Fruit fly (Drosophila melanogaster) whole organism, embryonic: ENCODE data around the gene JMJD4.
A peak's percentile ranks its signal among the peaks of the same experiment; 100 is the strongest.

Experiments
- CG10147 ChIP-seq: fragments of 200-800 bp; sonication (Bioruptor generic); optimal IDR thresholded peaks from 2 replicates; lab custom pipeline; 2019; ENCODE audit warnings: missing biosample characterization, mild to moderate bottlenecking, missing genetic modification characterization, moderate library complexity
- CG10267 ChIP-seq: fragments of 200-800 bp; sonication (Bioruptor generic); optimal IDR thresholded peaks from 2 replicates; lab custom pipeline; 2018; ENCODE audit warnings: missing biosample characterization, mild to moderate bottlenecking, missing genetic modification characterization, moderate library complexity
- CG10565 ChIP-seq: fragments of 200-800 bp; sonication (Bioruptor generic); optimal IDR thresholded peaks from 3 replicates; lab custom pipeline; 2016; ENCODE audit warnings: missing biosample characterization, mild to moderate bottlenecking, missing genetic modification characterization
- CG11456 ChIP-seq: fragments of 200-800 bp; sonication (Bioruptor generic); IDR thresholded peaks from 3 replicates; pipeline ENCODE4 v1.3.6; 2022; ENCODE audit warnings: missing biosample characterization, missing genetic modification characterization
- CG11504 ChIP-seq: fragments of 200-800 bp; sonication (Bioruptor generic); optimal IDR thresholded peaks from 3 replicates; lab custom pipeline; 2019; ENCODE audit warnings: missing biosample characterization, mild to moderate bottlenecking, missing genetic modification characterization, moderate library complexity
- CG12299 ChIP-seq: fragments of 200-800 bp; sonication (Bioruptor generic); optimal IDR thresholded peaks from 2 replicates; lab custom pipeline; 2018; ENCODE audit warnings: missing biosample characterization, mild to moderate bottlenecking, missing genetic modification characterization
- CG12659 ChIP-seq: fragments of 200-800 bp; sonication (Bioruptor generic); optimal IDR thresholded peaks from 3 replicates; lab custom pipeline; 2017; ENCODE audit warnings: mild to moderate bottlenecking, missing biosample characterization, missing genetic modification reagents, missing genetic modification characterization
- CG12942 ChIP-seq: fragments of 200-800 bp; sonication (Bioruptor generic); optimal IDR thresholded peaks from 3 replicates; lab custom pipeline; 2016; ENCODE audit warnings: missing biosample characterization, missing genetic modification characterization
- CG15514 ChIP-seq: fragments of 200-800 bp; sonication (Bioruptor generic); optimal IDR thresholded peaks from 3 replicates; lab custom pipeline; 2017; ENCODE audit warnings: missing biosample characterization, missing genetic modification characterization, mild to moderate bottlenecking, moderate library complexity, missing genetic modification reagents
- CG18476 ChIP-seq: fragments of 200-800 bp; sonication (Bioruptor generic); optimal IDR thresholded peaks from 2 replicates; lab custom pipeline; 2016; ENCODE audit warnings: missing biosample characterization, mild to moderate bottlenecking, missing genetic modification characterization
- CG18599 ChIP-seq: fragments of 200-800 bp; sonication (Bioruptor generic); optimal IDR thresholded peaks from 3 replicates; lab custom pipeline; 2017; ENCODE audit warnings: missing biosample characterization, missing genetic modification characterization, mild to moderate bottlenecking, moderate library complexity, missing genetic modification reagents
- CG2120 ChIP-seq: fragments of 200-800 bp; sonication (Bioruptor generic); optimal IDR thresholded peaks from 3 replicates; lab custom pipeline; 2016; ENCODE audit warnings: missing biosample characterization, missing genetic modification characterization
- CG2889 ChIP-seq: fragments of 200-800 bp; sonication (Bioruptor generic); IDR thresholded peaks from 3 replicates; pipeline ENCODE4 v1.3.6; 2022; ENCODE audit warnings: missing biosample characterization, missing genetic modification characterization
- CG30403 ChIP-seq: fragments of 200-800 bp; sonication (Bioruptor generic); optimal IDR thresholded peaks from 3 replicates; lab custom pipeline; 2016; ENCODE audit warnings: missing biosample characterization, missing genetic modification characterization
- CG3163 ChIP-seq: fragments of 200-800 bp; sonication (Bioruptor generic); optimal IDR thresholded peaks from 3 replicates; lab custom pipeline; 2016; ENCODE audit warnings: missing biosample characterization, missing genetic modification characterization
- CG32532 ChIP-seq: fragments of 200-800 bp; sonication (Bioruptor generic); IDR thresholded peaks from 2 replicates; pipeline ENCODE4 v1.3.6; 2022; ENCODE audit warnings: missing biosample characterization, missing genetic modification characterization
- CG4424 ChIP-seq: fragments of 200-800 bp; sonication (Bioruptor generic); optimal IDR thresholded peaks from 3 replicates; lab custom pipeline; 2016; ENCODE audit warnings: missing biosample characterization, missing genetic modification characterization
- CG5245 ChIP-seq: fragments of 200-800 bp; sonication (Bioruptor generic); optimal IDR thresholded peaks from 3 replicates; lab custom pipeline; 2016; ENCODE audit warnings: missing biosample characterization, missing genetic modification characterization
- CG7839 ChIP-seq: fragments of 200-800 bp; sonication (Bioruptor generic); optimal IDR thresholded peaks from 3 replicates; lab custom pipeline; 2018; ENCODE audit warnings: missing biosample characterization, mild to moderate bottlenecking, missing genetic modification characterization, moderate library complexity
- CG8290 ChIP-seq, 3 experiments: fragments of 200-800 bp; sonication (Bioruptor generic); optimal IDR thresholded peaks; 2 replicates each; lab custom pipeline; 2016 to 2019; ENCODE audit warnings: missing biosample characterization in 3 of 3, missing genetic modification characterization in 3 of 3, mild to moderate bottlenecking in 2 of 3, moderate library complexity in 1 of 3
- Chrac-16 ChIP-seq: fragments of 200-800 bp; sonication (Bioruptor generic); optimal IDR thresholded peaks from 3 replicates; lab custom pipeline; 2016; ENCODE audit warnings: missing biosample characterization, missing genetic modification characterization
- CoRest ChIP-seq: fragments of 200-800 bp; sonication (Bioruptor generic); optimal IDR thresholded peaks from 3 replicates; lab custom pipeline; 2018; ENCODE audit warnings: missing biosample characterization, mild to moderate bottlenecking, missing genetic modification characterization, moderate library complexity
- D19B ChIP-seq: fragments of 200-800 bp; sonication (Bioruptor generic); optimal IDR thresholded peaks from 2 replicates; lab custom pipeline; 2017; ENCODE audit warnings: missing biosample characterization, mild to moderate bottlenecking, missing genetic modification characterization
- Elba2 ChIP-seq: fragments of 200-800 bp; sonication (Bioruptor generic); optimal IDR thresholded peaks from 3 replicates; lab custom pipeline; 2016; ENCODE audit warnings: missing biosample characterization, missing genetic modification characterization
- GATAe ChIP-seq: fragments of 200-800 bp; sonication (Bioruptor generic); conservative IDR thresholded peaks from 2 replicates; pipeline ENCODE4 v1.3.6; 2022; ENCODE audit warnings: missing biosample characterization, missing genetic modification characterization
- H15 ChIP-seq: fragments of 200-800 bp; sonication (Bioruptor generic); IDR thresholded peaks from 3 replicates; pipeline ENCODE4 v1.3.6; 2022; ENCODE audit warnings: missing biosample characterization, missing genetic modification characterization
- Med ChIP-seq: fragments of 200-800 bp; sonication (Bioruptor generic); peaks from one replicate; lab custom pipeline; 2016; ENCODE audit warnings: missing biosample characterization, missing genetic modification characterization, mild to moderate bottlenecking, inconsistent platforms, moderate library complexity
- NFAT ChIP-seq: fragments of 200-800 bp; sonication (Bioruptor generic); IDR thresholded peaks from 2 replicates; pipeline ENCODE4 v1.3.6; 2022; ENCODE audit warnings: missing biosample characterization, missing genetic modification characterization
- Pdp1 ChIP-seq, 2 experiments: fragments of 200-800 bp; sonication (Bioruptor generic); optimal IDR thresholded peaks; 3 replicates each; lab custom pipeline; 2016; ENCODE audit warnings: missing biosample characterization in 2 of 2, missing genetic modification characterization in 2 of 2, mild to moderate bottlenecking in 1 of 2, moderate library complexity in 1 of 2
- Sox102F ChIP-seq: fragments of 200-800 bp; sonication (Bioruptor generic); optimal IDR thresholded peaks from 2 replicates; lab custom pipeline; 2018; ENCODE audit warnings: missing biosample characterization, mild to moderate bottlenecking, missing genetic modification characterization, moderate library complexity
- ara ChIP-seq: fragments of 200-800 bp; sonication (Bioruptor generic); IDR thresholded peaks from 2 replicates; pipeline ENCODE4 v1.3.6; 2022; ENCODE audit warnings: missing biosample characterization, missing genetic modification characterization
- bbx ChIP-seq: fragments of 200-800 bp; sonication (Bioruptor generic); IDR thresholded peaks from 2 replicates; pipeline ENCODE4 v1.3.6; 2022; ENCODE audit warnings: missing biosample characterization, missing genetic modification characterization; ENCODE audit not compliant: partially characterized antibody
- caup ChIP-seq: fragments of 200-800 bp; sonication (Bioruptor generic); optimal IDR thresholded peaks from 3 replicates; lab custom pipeline; 2017; ENCODE audit warnings: missing biosample characterization, mild to moderate bottlenecking, missing genetic modification characterization, moderate library complexity; ENCODE audit not compliant: severe bottlenecking
- da ChIP-seq: fragments of 200-800 bp; sonication (Bioruptor generic); optimal IDR thresholded peaks from 2 replicates; lab custom pipeline; 2016; ENCODE audit warnings: missing biosample characterization, missing genetic modification characterization
- exex ChIP-seq: fragments of 200-800 bp; sonication (Bioruptor generic); optimal IDR thresholded peaks from 4 replicates; lab custom pipeline; 2018; ENCODE audit warnings: missing biosample characterization, mild to moderate bottlenecking, missing genetic modification characterization, moderate library complexity
- fd96Cb ChIP-seq: fragments of 200-800 bp; sonication (Bioruptor generic); optimal IDR thresholded peaks from 2 replicates; lab custom pipeline; 2018; ENCODE audit warnings: missing biosample characterization, mild to moderate bottlenecking, missing genetic modification characterization, moderate library complexity
- gfzf ChIP-seq: fragments of 200-800 bp; sonication (Bioruptor generic); optimal IDR thresholded peaks from 2 replicates; lab custom pipeline; 2016; ENCODE audit warnings: missing biosample characterization, mild to moderate bottlenecking, missing genetic modification characterization, moderate library complexity
- grau ChIP-seq: fragments of 200-800 bp; optimal IDR thresholded peaks from 3 replicates; lab custom pipeline; 2019; ENCODE audit warnings: missing biosample characterization, mild to moderate bottlenecking, missing genetic modification characterization, moderate library complexity
- gt ChIP-seq: fragments of 200-800 bp; sonication (Bioruptor generic); IDR thresholded peaks from 2 replicates; pipeline ENCODE4 v1.3.6; 2022; ENCODE audit warnings: missing biosample characterization, missing genetic modification characterization
- hkb ChIP-seq, 2 experiments: fragments of 200-800 bp in 1 of 2; fragments of >200 bp in 1 of 2; sonication (Bioruptor generic) in 1 of 2; IDR thresholded peaks in 1 of 2; optimal IDR thresholded peaks in 1 of 2; 2 replicates each; pipeline versions ENCODE4 v1.3.6 to Lab custom; 2017 to 2022; ENCODE audit warnings: missing biosample characterization in 1 of 2, missing genetic modification characterization in 1 of 2
- kah ChIP-seq: fragments of 200-800 bp; sonication (Bioruptor generic); optimal IDR thresholded peaks from 2 replicates; lab custom pipeline; 2018; ENCODE audit warnings: missing biosample characterization, mild to moderate bottlenecking, missing genetic modification characterization
- lab ChIP-seq: fragments of 200-800 bp; sonication (Bioruptor generic); optimal IDR thresholded peaks from 3 replicates; lab custom pipeline; 2017; ENCODE audit warnings: missing biosample characterization, missing genetic modification characterization, mild to moderate bottlenecking, moderate library complexity, missing genetic modification reagents
- lilli ChIP-seq: fragments of 200-800 bp; sonication (Bioruptor generic); optimal IDR thresholded peaks from 3 replicates; lab custom pipeline; 2016; ENCODE audit warnings: missing biosample characterization, missing genetic modification characterization
- mam ChIP-seq: fragments of 200-800 bp; sonication (Bioruptor generic); optimal IDR thresholded peaks from 3 replicates; lab custom pipeline; 2016; ENCODE audit warnings: missing biosample characterization, missing genetic modification characterization
- mld ChIP-seq: fragments of 200-800 bp; sonication (Bioruptor generic); IDR thresholded peaks from 3 replicates; pipeline ENCODE4 v1.3.6; 2022; ENCODE audit warnings: missing biosample characterization, missing genetic modification characterization; ENCODE audit not compliant: partially characterized antibody
- run ChIP-seq: fragments of 200-800 bp; sonication (Bioruptor generic); optimal IDR thresholded peaks from 3 replicates; lab custom pipeline; 2018; ENCODE audit warnings: missing biosample characterization, mild to moderate bottlenecking, missing genetic modification characterization
- stc ChIP-seq: fragments of 200-800 bp; sonication (Bioruptor generic); IDR thresholded peaks from 2 replicates; pipeline ENCODE4 v1.3.6; 2022; ENCODE audit warnings: missing biosample characterization, missing genetic modification characterization
- toy ChIP-seq: fragments of 200-800 bp; sonication (Bioruptor generic); IDR thresholded peaks from 2 replicates; pipeline ENCODE4 v1.3.6; 2022; ENCODE audit warnings: missing biosample characterization, missing genetic modification characterization
- zen2 ChIP-seq: fragments of 200-800 bp; sonication (Bioruptor generic); IDR thresholded peaks from 3 replicates; pipeline ENCODE4 v1.3.6; 2022; ENCODE audit warnings: missing biosample characterization, missing genetic modification characterization; ENCODE audit not compliant: partially characterized antibody

The JMJD4 gene

dm6 chr2L:18119643-18120042 lies 39.4 kb downstream of the JMJD4 start, which contains the start of gene CG5758 (continued):
- TF ChIP-seq da (GFP tag; lab: Kevin White, UChicago), result no peak
- peak; percentile 91 for TF ChIP-seq Med
- no peak for TF ChIP-seq ara (GFP tag; lab: Robert Waterston, UW)
- TF ChIP-seq lilli (GFP tag; lab: Kevin White, UChicago), result peak; percentile 44
- TF ChIP-seq CG30403 (GFP tag; lab: Kevin White, UChicago), result peak; percentile 36
- TF ChIP-seq gfzf, result peak; percentile 10
- TF ChIP-seq CG18599 (GFP tag; lab: Kevin White, UChicago), result peak; percentile 58
- TF ChIP-seq CG4424 (GFP tag; lab: Kevin White, UChicago), result peak; percentile 11
- TF ChIP-seq exex (tag; lab: Kevin White, UChicago), result peak; percentile 21
- no peak for TF ChIP-seq gt (GFP tag; lab: Robert Waterston, UW)
- no peak for TF ChIP-seq fd96Cb (tag; lab: Kevin White, UChicago)
- no peak for TF ChIP-seq bbx
- TF ChIP-seq CG10565 (GFP tag; lab: Kevin White, UChicago), result no peak
- TF ChIP-seq Sox102F (GFP tag; lab: Kevin White, UChicago), result peak; percentile 29
- no peak for TF ChIP-seq CG10267 (tag; lab: Kevin White, UChicago)
- TF ChIP-seq caup (GFP tag; lab: Kevin White, UChicago), result no peak
- TF ChIP-seq Pdp1 (GFP tag; optimal IDR thresholded peaks at IDR 0.05; lab: Kevin White, UChicago), result peak in 1 of 2 experiments; percentile 64
- TF ChIP-seq H15 (GFP tag; lab: Robert Waterston, UW), result no peak
- TF ChIP-seq CG2120, result peak; percentile 67
- no peak for TF ChIP-seq stc (GFP tag; lab: Robert Waterston, UW)
- TF ChIP-seq NFAT, result 0 out of 2 replicates have a peak, but pooled peaks have one; percentile 10
- peak; percentile 59 for TF ChIP-seq CG11504
- no peak for TF ChIP-seq zen2 (GFP tag; lab: Robert Waterston, UW)
- TF ChIP-seq D19B (GFP tag; lab: Kevin White, UChicago), result no peak
- no peak for TF ChIP-seq CG18476 (GFP tag; lab: Kevin White, UChicago)
- TF ChIP-seq CG3163 (GFP tag; lab: Kevin White, UChicago), result no peak
- peak; percentile 26 for TF ChIP-seq grau (tag; lab: Kevin White, UChicago)
- TF ChIP-seq CG7839 (tag; lab: Kevin White, UChicago), result peak; percentile 42
- peak; percentile 25 for TF ChIP-seq mam
- TF ChIP-seq CG8290 (GFP tag; optimal IDR thresholded peaks at IDR 0.05; lab: Kevin White, UChicago), result no peak
- no peak for TF ChIP-seq CG8290 (tag; optimal IDR thresholded peaks at IDR 0.05; lab: Kevin White, UChicago)
- TF ChIP-seq CG2889 (GFP tag; lab: Robert Waterston, UW), result no peak
- TF ChIP-seq CG10147 (GFP tag; lab: Kevin White, UChicago), result peak; percentile 49
- TF ChIP-seq Chrac-16, result no peak
- TF ChIP-seq lab (GFP tag; lab: Kevin White, UChicago), result peak; percentile 54
- TF ChIP-seq toy (GFP tag; lab: Robert Waterston, UW), result no peak
- no peak for TF ChIP-seq CG5245 (GFP tag; lab: Kevin White, UChicago)
- TF ChIP-seq hkb (optimal IDR thresholded peaks at IDR 0.05; lab: Kevin White, UChicago), result no peak
- TF ChIP-seq hkb (GFP tag; IDR thresholded peaks at IDR 0.05; lab: Robert Waterston, UW), result peak; percentile 53; the same call in 1 of the 2 replicates
- TF ChIP-seq run (tag; lab: Kevin White, UChicago), result no peak
- no peak for TF ChIP-seq kah (GFP tag; lab: Kevin White, UChicago)
- peak; percentile 27 for TF ChIP-seq CoRest (tag; lab: Kevin White, UChicago)
- no peak for TF ChIP-seq mld (GFP tag; lab: Robert Waterston, UW)
- TF ChIP-seq CG12299 (tag; lab: Kevin White, UChicago), result peak; percentile 30
- peak; percentile 42; the same call in 1 of the 2 replicates for TF ChIP-seq CG32532 (GFP tag; lab: Robert Waterston, UW)
- no peak for TF ChIP-seq GATAe (GFP tag; lab: Robert Waterston, UW)
- TF ChIP-seq CG11456, result no peak
- peak; percentile 9 for TF ChIP-seq CG12659 (GFP tag; lab: Kevin White, UChicago)
- peak; percentile 51 for TF ChIP-seq CG15514
- no peak for TF ChIP-seq Elba2
- no peak for TF ChIP-seq CG12942 (GFP tag; lab: Kevin White, UChicago)
